Fruit fly (Drosophila melanogaster): ENCODE data around the gene Bdbt.
A peak's percentile ranks its signal among the peaks of the same experiment; 100 is the strongest.

The Bdbt gene

DNA sequence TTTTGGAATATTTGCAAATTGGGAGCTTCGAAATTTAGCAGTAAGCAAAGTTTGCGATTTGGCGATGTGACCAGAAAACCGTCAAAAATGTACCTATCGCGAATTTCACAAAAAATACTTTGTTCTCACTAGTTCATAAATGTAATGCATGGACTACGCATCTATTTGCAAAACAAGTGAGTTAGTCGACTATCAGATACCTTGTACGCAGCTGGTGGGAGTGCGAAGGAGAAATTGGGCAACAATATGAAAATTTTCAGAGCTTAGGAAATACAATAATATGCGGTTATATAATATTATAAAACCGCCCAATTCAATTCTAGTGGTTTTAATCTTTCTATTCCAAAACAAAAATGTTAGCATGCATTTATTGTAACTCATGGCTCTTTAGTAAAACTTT is at the start of gene Bdbt (continued):
- TF ChIP-seq Eip74EF (GFP tag; optimal IDR thresholded peaks at IDR 0.05) (no peak), tup (GFP tag; optimal IDR thresholded peaks at IDR 0.05) (no peak), Lim3 (GFP tag; IDR thresholded peaks at IDR 0.05) (no peak), zf30C (GFP tag; optimal IDR thresholded peaks at IDR 0.05) (no peak), CG30020 (tag; optimal IDR thresholded peaks at IDR 0.05) (peak; percentile 68), CG18262 (tag; optimal IDR thresholded peaks at IDR 0.05) (no peak), TFAM (GFP tag; optimal IDR thresholded peaks at IDR 0.05) (no peak), sqz (GFP tag; optimal IDR thresholded peaks at IDR 0.05) (no peak), CG6272 (GFP tag; IDR thresholded peaks at IDR 0.05) (no peak), Dll (GFP tag; IDR thresholded peaks at IDR 0.05; ENCODE audit: partially characterized antibody) (peak; percentile 60; the same call in 3 of the 4 replicates), sisA (GFP tag; IDR thresholded peaks at IDR 0.05) (no peak), CG1603 (tag; optimal IDR thresholded peaks at IDR 0.05) (no peak), ERR (GFP tag; optimal IDR thresholded peaks at IDR 0.05) (no peak), unpg (GFP tag; optimal IDR thresholded peaks at IDR 0.05) (no peak), Dip2 (GFP tag; IDR thresholded peaks at IDR 0.05) (no peak), CG11085 (GFP tag; IDR thresholded peaks at IDR 0.05) (no peak), p53 (GFP tag; optimal IDR thresholded peaks at IDR 0.05) (no peak), wek (GFP tag; optimal IDR thresholded peaks at IDR 0.05) (no peak), zen2 (GFP tag; IDR thresholded peaks at IDR 0.05; ENCODE audit: partially characterized antibody) (peak; percentile 63), CG8944 (GFP tag; optimal IDR thresholded peaks at IDR 0.05) (peak; percentile 6), NC2β (GFP tag; optimal IDR thresholded peaks at IDR 0.05) (no peak), nerfin-2 (GFP tag; IDR thresholded peaks at IDR 0.05; ENCODE audit: partially characterized antibody) (peak; percentile 96), CoRest (tag; optimal IDR thresholded peaks at IDR 0.05) (no peak), CG9817 (tag; optimal IDR thresholded peaks at IDR 0.05) (no peak), sc (optimal IDR thresholded peaks at IDR 0.05) (no peak), sc (GFP tag; optimal IDR thresholded peaks at IDR 0.05) (no peak), CG3407 (GFP tag; optimal IDR thresholded peaks at IDR 0.05) (no peak), CG3726 (GFP tag; IDR thresholded peaks at IDR 0.05) (no peak), cad (GFP tag; optimal IDR thresholded peaks at IDR 0.05) (no peak), Lpt (GFP tag; optimal IDR thresholded peaks at IDR 0.05) (no peak), CG9609 (GFP tag; optimal IDR thresholded peaks at IDR 0.05) (peak; percentile 21), pnt (GFP tag; optimal IDR thresholded peaks at IDR 0.05) (no peak), dmrt11E (tag; optimal IDR thresholded peaks at IDR 0.05) (no peak), CG10462 (GFP tag; optimal IDR thresholded peaks at IDR 0.05) (no peak), dan (GFP tag; IDR thresholded peaks at IDR 0.05) (no peak), Side (GFP tag; optimal IDR thresholded peaks at IDR 0.05) (peak; percentile 10), bbx (GFP tag; IDR thresholded peaks at IDR 0.05; ENCODE audit: partially characterized antibody) (peak; percentile 82), abd-A (tag; optimal IDR thresholded peaks at IDR 0.05) (no peak), gt (GFP tag; IDR thresholded peaks at IDR 0.05) (no peak), Drgx (GFP tag; IDR thresholded peaks at IDR 0.05) (no peak), Dbx (GFP tag; IDR thresholded peaks at IDR 0.05) (0 out of 3 replicates have a peak, but pooled peaks have one; percentile 55), psq (GFP tag; optimal IDR thresholded peaks at IDR 0.05) (no peak), Mad (GFP tag; optimal IDR thresholded peaks at IDR 0.05) (no peak), cg (GFP tag; optimal IDR thresholded peaks at IDR 0.05) (no peak), exex (tag; optimal IDR thresholded peaks at IDR 0.05) (no peak), Stat92E (GFP tag; optimal IDR thresholded peaks at IDR 0.05) (no peak), CG16779 (GFP tag; IDR thresholded peaks at IDR 0.05) (no peak), CG4617 (GFP tag; optimal IDR thresholded peaks at IDR 0.05; ENCODE audit: borderline replicate concordance) (no peak), CG34376 (GFP tag; optimal IDR thresholded peaks at IDR 0.05) (no peak), CG4707 (GFP tag; optimal IDR thresholded peaks at IDR 0.05) (no peak), CG4424 (GFP tag; optimal IDR thresholded peaks at IDR 0.05) (peak; percentile 3)
